Comparison of ENCODE assay signal across 4 worm cellular contexts in the genomic region with DNA sequence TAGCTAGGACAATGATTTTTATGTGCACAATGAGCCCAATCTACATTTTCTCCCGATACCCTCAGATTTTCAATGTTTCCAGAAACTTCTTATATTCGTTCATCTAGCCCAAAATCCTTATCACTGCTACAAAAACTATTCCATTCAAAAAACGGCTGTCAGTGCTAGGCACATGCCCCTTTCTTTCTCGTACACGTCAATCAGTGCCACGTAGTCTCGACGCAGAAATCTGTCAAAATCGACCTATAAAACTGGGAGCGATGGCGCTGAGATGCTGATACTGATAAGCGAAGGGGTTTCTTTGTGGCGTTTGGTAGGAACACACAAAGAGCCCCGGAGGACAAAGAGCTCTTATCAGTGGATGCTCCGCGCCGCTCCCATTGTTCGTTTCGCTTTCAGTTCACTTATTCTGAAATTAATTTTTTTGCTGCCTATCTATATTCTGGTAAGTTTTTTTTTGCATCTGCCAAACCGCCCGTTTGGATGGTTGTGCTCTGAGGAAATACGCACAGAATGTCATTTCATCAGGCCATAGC.
TF ChIP-seq lines count a peak whose summit lies in the region.

Gene srh-70 (minus strand): TSS at position 51 of the 536 bp plus-strand sequence.

TF ChIP-seq in whole organism, L2 larva, 48 proteins besides CTCF, POLR2A, EP300 and RAD21:
- TF ChIP-seq fos-1 (tag; optimal IDR thresholded peaks at IDR 0.05; lab: Kevin White, UChicago): peak; percentile 78
- peak; percentile 55 for TF ChIP-seq crh-2 (tag; optimal IDR thresholded peaks at IDR 0.05; lab: Kevin White, UChicago)
- TF ChIP-seq lsy-2 (tag; optimal IDR thresholded peaks at IDR 0.05; lab: Kevin White, UChicago): no peak
- TF ChIP-seq sma-9 (GFP tag; optimal IDR thresholded peaks at IDR 0.05; lab: Kevin White, UChicago): peak; percentile 33
- TF ChIP-seq sma-9 (tag; optimal IDR thresholded peaks at IDR 0.05; lab: Kevin White, UChicago): no peak
TF ChIP-seq in whole organism, L2 larva: peak in this region for 3.

TF ChIP-seq in whole organism, L3 larva, 47 proteins besides CTCF, POLR2A, EP300 and RAD21:
- TF ChIP-seq nfya-1 (tag; optimal IDR thresholded peaks at IDR 0.05; lab: Kevin White, UChicago; ENCODE audit: insufficient read depth): peak; percentile 25
- TF ChIP-seq elt-2 (tag; optimal IDR thresholded peaks at IDR 0.05; lab: Kevin White, UChicago): peak; percentile 99
- no peak for TF ChIP-seq ceh-16 (tag; optimal IDR thresholded peaks at IDR 0.05; lab: Kevin White, UChicago)
- peak; percentile 89 for TF ChIP-seq pqm-1 (tag; optimal IDR thresholded peaks at IDR 0.05; lab: Kevin White, UChicago)
- no peak for TF ChIP-seq elt-3 (tag; optimal IDR thresholded peaks at IDR 0.05; lab: Kevin White, UChicago)

TF ChIP-seq in whole organism, L4 larva, 104 proteins besides CTCF, POLR2A, EP300 and RAD21 (continues in another document):
- TF ChIP-seq nhr-111 (GFP tag; optimal IDR thresholded peaks at IDR 0.05; lab: Kevin White, UChicago): no peak
- peak; percentile 82; the same call in 1 of the 2 replicates for TF ChIP-seq saeg-2 (GFP tag; IDR thresholded peaks at IDR 0.05; lab: Robert Waterston, UW)
- TF ChIP-seq arid-1 (GFP tag; conservative IDR thresholded peaks at IDR 0.05; lab: Robert Waterston, UW): no peak
- TF ChIP-seq set-16 (GFP tag; IDR thresholded peaks at IDR 0.05; lab: Robert Waterston, UW): peak; percentile 69
- peak; percentile 55 for TF ChIP-seq hlh-30 (tag; optimal IDR thresholded peaks at IDR 0.05; lab: Kevin White, UChicago; ENCODE audit: insufficient read depth)
- TF ChIP-seq hmg-1.1 (GFP tag; IDR thresholded peaks at IDR 0.05; lab: Robert Waterston, UW): no peak
- TF ChIP-seq daf-16 (GFP tag; optimal IDR thresholded peaks at IDR 0.05; lab: Kevin White, UChicago): peak in 1 of 2 experiments; percentile 35
- TF ChIP-seq daf-16 (tag; optimal IDR thresholded peaks at IDR 0.05; lab: Kevin White, UChicago): peak; percentile 81
- TF ChIP-seq pqm-1 (tag; optimal IDR thresholded peaks at IDR 0.05; lab: Kevin White, UChicago): peak; percentile 94
- peak; percentile 98 for TF ChIP-seq dmd-6 (GFP tag; IDR thresholded peaks at IDR 0.05; lab: Robert Waterston, UW)
- peak; percentile 36 for TF ChIP-seq spr-1 (tag; optimal IDR thresholded peaks at IDR 0.05; lab: Kevin White, UChicago)
- TF ChIP-seq fos-1 (tag; optimal IDR thresholded peaks at IDR 0.05; lab: Kevin White, UChicago): peak; percentile 15
- TF ChIP-seq lin-1 (GFP tag; IDR thresholded peaks at IDR 0.05; lab: Robert Waterston, UW): peak; percentile 49; the same call in 1 of the 2 replicates
- no peak for TF ChIP-seq lin-39 (tag; optimal IDR thresholded peaks at IDR 0.05; lab: Kevin White, UChicago)
- TF ChIP-seq hlh-11 (tag; optimal IDR thresholded peaks at IDR 0.05; lab: Kevin White, UChicago): peak; percentile 90
- TF ChIP-seq T20F7.1 (GFP tag; optimal IDR thresholded peaks at IDR 0.05; lab: Kevin White, UChicago): peak; percentile 71
- no peak for TF ChIP-seq madf-9 (GFP tag; conservative IDR thresholded peaks at IDR 0.05; lab: Robert Waterston, UW)
- TF ChIP-seq F37D6.2 (tag; optimal IDR thresholded peaks at IDR 0.05; lab: Kevin White, UChicago): no peak
- TF ChIP-seq ctbp-1 (GFP tag; IDR thresholded peaks at IDR 0.05; lab: Robert Waterston, UW): peak; percentile 44; the same call in 1 of the 2 replicates
- TF ChIP-seq ZK337.2 (GFP tag; IDR thresholded peaks at IDR 0.05; lab: Robert Waterston, UW): no peak
- 0 out of 2 replicates have a peak, but pooled peaks have one; percentile 50 for TF ChIP-seq lin-38 (GFP tag; IDR thresholded peaks at IDR 0.05; lab: Robert Waterston, UW)
- peak; percentile 87; the same call in 1 of the 2 replicates for TF ChIP-seq Y75B8A.6 (GFP tag; IDR thresholded peaks at IDR 0.05; lab: Robert Waterston, UW)
- TF ChIP-seq aha-1 (tag; lab: Kevin White, UChicago): peak; percentile 74
- TF ChIP-seq sdz-12 (GFP tag; optimal IDR thresholded peaks at IDR 0.05; lab: Kevin White, UChicago): no peak
- TF ChIP-seq mxl-2 (GFP tag; conservative IDR thresholded peaks at IDR 0.05; lab: Robert Waterston, UW): peak; percentile 70
- no peak for TF ChIP-seq vab-7 (GFP tag; IDR thresholded peaks at IDR 0.05; lab: Robert Waterston, UW)
- TF ChIP-seq nhr-102 (tag; optimal IDR thresholded peaks at IDR 0.05; lab: Kevin White, UChicago): peak; percentile 85
- TF ChIP-seq spr-3 (GFP tag; optimal IDR thresholded peaks at IDR 0.05; lab: Kevin White, UChicago): no peak
- TF ChIP-seq pha-4 (GFP tag; IDR thresholded peaks at IDR 0.05; lab: Robert Waterston, UW): peak; percentile 71; the same call in 1 of the 2 replicates
- no peak for TF ChIP-seq pha-4 (tag; optimal IDR thresholded peaks at IDR 0.05; lab: Kevin White, UChicago)
- TF ChIP-seq php-3 (GFP tag; IDR thresholded peaks at IDR 0.05; lab: Robert Waterston, UW): peak; percentile 95
- TF ChIP-seq lin-13 (GFP tag; optimal IDR thresholded peaks at IDR 0.05; lab: Kevin White, UChicago): no peak
- TF ChIP-seq zfp-3 (GFP tag; conservative IDR thresholded peaks at IDR 0.05; lab: Robert Waterston, UW): 0 out of 2 replicates have a peak, but pooled peaks have one; percentile 20
- TF ChIP-seq nhr-41 (GFP tag; IDR thresholded peaks at IDR 0.05; lab: Robert Waterston, UW): no peak
- TF ChIP-seq ceh-32 (tag; optimal IDR thresholded peaks at IDR 0.05; lab: Kevin White, UChicago; ENCODE audit: poor library complexity): no peak
- TF ChIP-seq hif-1 (tag; optimal IDR thresholded peaks at IDR 0.05; lab: Kevin White, UChicago): peak; percentile 31 to 36

TF ChIP-seq in whole organism, young adult, 124 proteins besides CTCF, POLR2A, EP300 and RAD21 (continues in another document):
- TF ChIP-seq C06A6.2 (GFP tag; conservative IDR thresholded peaks at IDR 0.05; lab: Robert Waterston, UW): 0 out of 2 replicates have a peak, but pooled peaks have one; percentile 24
- TF ChIP-seq B0035.1 (tag; optimal IDR thresholded peaks at IDR 0.05; lab: Kevin White, UChicago): no peak
- peak; percentile 48 for TF ChIP-seq lin-40 (tag; optimal IDR thresholded peaks at IDR 0.05; lab: Kevin White, UChicago)
- peak; percentile 29 for TF ChIP-seq repo-1 (tag; optimal IDR thresholded peaks at IDR 0.05; lab: Kevin White, UChicago)
- no peak for TF ChIP-seq T07F8.4 (tag; optimal IDR thresholded peaks at IDR 0.05; lab: Kevin White, UChicago)
- TF ChIP-seq C17E4.6 (GFP tag; IDR thresholded peaks at IDR 0.05; lab: Robert Waterston, UW): no peak
- TF ChIP-seq rpc-1 (optimal IDR thresholded peaks at IDR 0.05; lab: Kevin White, UChicago): no peak
- TF ChIP-seq rpc-1 (tag; optimal IDR thresholded peaks at IDR 0.05; lab: Kevin White, UChicago): no peak
- TF ChIP-seq nhr-90 (tag; optimal IDR thresholded peaks at IDR 0.05; lab: Kevin White, UChicago): peak; percentile 73
- no peak for TF ChIP-seq pbrm-1 (GFP tag; IDR thresholded peaks at IDR 0.05; lab: Robert Waterston, UW)
- TF ChIP-seq ztf-22 (GFP tag; optimal IDR thresholded peaks at IDR 0.05; lab: Kevin White, UChicago): peak; percentile 12
- no peak for TF ChIP-seq dpff-1 (tag; optimal IDR thresholded peaks at IDR 0.05; lab: Kevin White, UChicago)
- no peak for TF ChIP-seq lin-26 (GFP tag; IDR thresholded peaks at IDR 0.05; lab: Robert Waterston, UW)
- no peak for TF ChIP-seq aptf-3 (GFP tag; IDR thresholded peaks at IDR 0.05; lab: Robert Waterston, UW)
- peak; percentile 99 for TF ChIP-seq let-607 (tag; optimal IDR thresholded peaks at IDR 0.05; lab: Kevin White, UChicago)
- TF ChIP-seq F22D6.2 (tag; optimal IDR thresholded peaks at IDR 0.05; lab: Kevin White, UChicago): no peak
- TF ChIP-seq F23B12.7 (tag; optimal IDR thresholded peaks at IDR 0.05; lab: Kevin White, UChicago; ENCODE audit: insufficient read depth): peak; percentile 5
- TF ChIP-seq ets-4 (GFP tag; optimal IDR thresholded peaks at IDR 0.05; lab: Kevin White, UChicago): peak; percentile 21
- TF ChIP-seq sptf-2 (GFP tag; optimal IDR thresholded peaks at IDR 0.05; lab: Kevin White, UChicago): no peak
- TF ChIP-seq let-526 (GFP tag; IDR thresholded peaks at IDR 0.05; lab: Robert Waterston, UW): 0 out of 2 replicates have a peak, but pooled peaks have one; percentile 21
- TF ChIP-seq B0336.3 (GFP tag; IDR thresholded peaks at IDR 0.05; lab: Robert Waterston, UW): peak; percentile 80
- TF ChIP-seq mes-4 (tag; optimal IDR thresholded peaks at IDR 0.05; lab: Kevin White, UChicago): no peak
- 0 out of 2 replicates have a peak, but pooled peaks have one; percentile 29 for TF ChIP-seq Y56A3A.18 (GFP tag; IDR thresholded peaks at IDR 0.05; lab: Robert Waterston, UW)
- TF ChIP-seq F33H1.4 (GFP tag; IDR thresholded peaks at IDR 0.05; lab: Robert Waterston, UW): no peak
- no peak for TF ChIP-seq Y79H2A.3 (GFP tag; conservative IDR thresholded peaks at IDR 0.05; lab: Robert Waterston, UW)
- peak; percentile 1 for TF ChIP-seq ztf-18 (tag; optimal IDR thresholded peaks at IDR 0.05; lab: Kevin White, UChicago)
- no peak; the same call in 1 of the 2 replicates for TF ChIP-seq nfyb-1 (GFP tag; IDR thresholded peaks at IDR 0.05; lab: Robert Waterston, UW)
- TF ChIP-seq Y53G8AR.9 (GFP tag; conservative IDR thresholded peaks at IDR 0.05; lab: Robert Waterston, UW): peak; percentile 72
- TF ChIP-seq ekl-4 (GFP tag; IDR thresholded peaks at IDR 0.05; lab: Robert Waterston, UW): 0 out of 2 replicates have a peak, but pooled peaks have one; percentile 8
- TF ChIP-seq xnd-1 (tag; optimal IDR thresholded peaks at IDR 0.05; lab: Kevin White, UChicago): no peak
- peak; percentile 24 for TF ChIP-seq attf-5 (GFP tag; optimal IDR thresholded peaks at IDR 0.05; lab: Kevin White, UChicago)
- TF ChIP-seq snpc-1.3 (tag; optimal IDR thresholded peaks at IDR 0.05; lab: Kevin White, UChicago; ENCODE audit: insufficient read depth): no peak
- peak; percentile 79 for TF ChIP-seq dox-1 (GFP tag; IDR thresholded peaks at IDR 0.05; lab: Robert Waterston, UW)
- no peak for TF ChIP-seq F52B5.7 (tag; optimal IDR thresholded peaks at IDR 0.05; lab: Kevin White, UChicago)
- peak; percentile 76 for TF ChIP-seq chd-7 (tag; optimal IDR thresholded peaks at IDR 0.05; lab: Kevin White, UChicago)
- no peak for TF ChIP-seq hmg-20 (GFP tag; IDR thresholded peaks at IDR 0.05; lab: Robert Waterston, UW)
- TF ChIP-seq Y67H2A.10 (GFP tag; conservative IDR thresholded peaks at IDR 0.05; lab: Robert Waterston, UW): no peak
- TF ChIP-seq atf-7 (tag; optimal IDR thresholded peaks at IDR 0.05; lab: Kevin White, UChicago): peak; percentile 83
- no peak for TF ChIP-seq attf-6 (GFP tag; IDR thresholded peaks at IDR 0.05; lab: Robert Waterston, UW)
- TF ChIP-seq lin-35 (GFP tag; optimal IDR thresholded peaks at IDR 0.05; lab: Kevin White, UChicago): no peak
- TF ChIP-seq nhr-80 (tag; optimal IDR thresholded peaks at IDR 0.05; lab: Kevin White, UChicago): peak; percentile 96
- TF ChIP-seq mcd-1 (GFP tag; IDR thresholded peaks at IDR 0.05; lab: Robert Waterston, UW): peak; percentile 60
- TF ChIP-seq lin-54 (GFP tag; optimal IDR thresholded peaks at IDR 0.05; lab: Kevin White, UChicago): peak; percentile 58
